Worm (Caenorhabditis elegans): ENCODE measurements around the gene cex-2.

Gene cex-2

ce11 chrII:7864207-7864606, 29.0 kb upstream of the cex-2 start, which contains the start of gene ostb-1 (continued):
- TF ChIP-seq nhr-41 (GFP tag; IDR thresholded peaks at IDR 0.05): no peak
- TF ChIP-seq dve-1 (tag; optimal IDR thresholded peaks at IDR 0.05; ENCODE audit: insufficient read depth): peak; percentile 10
- no peak for TF ChIP-seq ceh-62 (tag; optimal IDR thresholded peaks at IDR 0.05)
- TF ChIP-seq egl-43 (GFP tag; IDR thresholded peaks at IDR 0.05): no peak
- TF ChIP-seq lsy-2 (tag; optimal IDR thresholded peaks at IDR 0.05): peak in 1 of 2 experiments; percentile 82
- TF ChIP-seq nhr-6 (tag; optimal IDR thresholded peaks at IDR 0.05): no peak
- TF ChIP-seq php-3 (GFP tag; IDR thresholded peaks at IDR 0.05): no peak
- TF ChIP-seq cey-2 (tag; optimal IDR thresholded peaks at IDR 0.05; ENCODE audit: borderline replicate concordance, insufficient read depth): no peak
- no peak for TF ChIP-seq lin-39 (tag; optimal IDR thresholded peaks at IDR 0.05)
- no peak for TF ChIP-seq ctbp-1 (GFP tag; IDR thresholded peaks at IDR 0.05)
- TF ChIP-seq saeg-2 (GFP tag; IDR thresholded peaks at IDR 0.05): no peak
- TF ChIP-seq ztf-7 (tag; optimal IDR thresholded peaks at IDR 0.05): no peak
- TF ChIP-seq zag-1 (tag; optimal IDR thresholded peaks at IDR 0.05): no peak
- TF ChIP-seq daf-12 (tag; optimal IDR thresholded peaks at IDR 0.05): no peak
- TF ChIP-seq nhr-42 (GFP tag; IDR thresholded peaks at IDR 0.05): no peak
- TF ChIP-seq hmg-1.1 (GFP tag; IDR thresholded peaks at IDR 0.05): no peak
- no peak for TF ChIP-seq nhr-28 (tag; optimal IDR thresholded peaks at IDR 0.05)

- TF ChIP-seq dve-1 (tag; optimal IDR thresholded peaks at IDR 0.05; ENCODE audit: insufficient read depth) (no peak), lin-38 (GFP tag; IDR thresholded peaks at IDR 0.05) (no peak), set-16 (GFP tag; IDR thresholded peaks at IDR 0.05) (peak; percentile 91), egl-43 (GFP tag; IDR thresholded peaks at IDR 0.05) (0 out of 2 replicates have a peak, but pooled peaks have one; percentile 24), lin-1 (GFP tag; IDR thresholded peaks at IDR 0.05) (no peak), dpl-1 (GFP tag; optimal IDR thresholded peaks at IDR 0.05) (peak; percentile 1)
These were observed 28.4 kb upstream of the cex-2 start for ce11 chrII:7863480-7864125.

- TF ChIP-seq mdl-1 (tag; optimal IDR thresholded peaks at IDR 0.05) (peak in 1 of 2 experiments; percentile 23), unc-130 (GFP tag; optimal IDR thresholded peaks at IDR 0.05) (peak; percentile 74), unc-62 (GFP tag; optimal IDR thresholded peaks at IDR 0.05 in 1 of 2) (peak in 1 of 2 experiments; percentile 91), unc-62 (tag; optimal IDR thresholded peaks at IDR 0.05) (no peak), nhr-76 (tag; optimal IDR thresholded peaks at IDR 0.05) (no peak), ZK546.5 (tag; optimal IDR thresholded peaks at IDR 0.05) (no peak), ceh-62 (tag; optimal IDR thresholded peaks at IDR 0.05) (no peak), nhr-11 (tag; optimal IDR thresholded peaks at IDR 0.05) (peak; percentile 36), Y105C5A.15 (GFP tag; IDR thresholded peaks at IDR 0.05) (no peak), unc-39 (tag; optimal IDR thresholded peaks at IDR 0.05) (no peak), dpl-1 (GFP tag; optimal IDR thresholded peaks at IDR 0.05) (peak; percentile 90), lin-38 (GFP tag; IDR thresholded peaks at IDR 0.05) (peak; percentile 63), aha-1 (tag) (peak; percentile 94), F49E8.2 (tag; optimal IDR thresholded peaks at IDR 0.05; ENCODE audit: borderline replicate concordance) (peak; percentile 40), Y48G9A.11 (GFP tag; IDR thresholded peaks at IDR 0.05) (peak; percentile 38; the same call in 1 of the 2 replicates), dve-1 (tag; optimal IDR thresholded peaks at IDR 0.05; ENCODE audit: insufficient read depth) (peak; percentile 4), rbr-2 (tag; optimal IDR thresholded peaks at IDR 0.05) (peak; percentile 45), mep-1 (tag; optimal IDR thresholded peaks at IDR 0.05) (peak; percentile 67), lin-13 (GFP tag; optimal IDR thresholded peaks at IDR 0.05) (peak; percentile 20), zfp-3 (GFP tag; conservative IDR thresholded peaks at IDR 0.05) (no peak), hmg-1.1 (GFP tag; IDR thresholded peaks at IDR 0.05) (peak; percentile 30; the same call in 1 of the 2 replicates), hif-1 (tag; optimal IDR thresholded peaks at IDR 0.05) (peak in 1 of 2 experiments; percentile 74), ces-1 (GFP tag; optimal IDR thresholded peaks at IDR 0.05) (no peak), zip-11 (GFP tag; IDR thresholded peaks at IDR 0.05) (no peak), F37D6.2 (tag; optimal IDR thresholded peaks at IDR 0.05) (peak; percentile 16), mxl-3 (GFP tag; optimal IDR thresholded peaks at IDR 0.05) (peak; percentile 27), hlh-30 (tag; optimal IDR thresholded peaks at IDR 0.05; ENCODE audit: insufficient read depth) (peak; percentile 53), mes-2 (tag; optimal IDR thresholded peaks at IDR 0.05; ENCODE audit: poor library complexity, severe bottlenecking) (peak; percentile 70), nhr-28 (tag; optimal IDR thresholded peaks at IDR 0.05) (no peak), T20F7.1 (GFP tag; optimal IDR thresholded peaks at IDR 0.05) (peak; percentile 58)
These were observed 25.2 kb upstream of the cex-2 start, which contains the start of gene lin-5 for ce11 chrII:7860221-7860928. Gene lin-5 (plus strand): TSS chrII:7860574.

All from whole organism, L4 larva.